Fruit fly (Drosophila melanogaster) whole organism, embryonic: ENCODE results near the gene CG32333.

Experiments used
- CG10462 ChIP-seq: fragments of 200-800 bp; sonication (Bioruptor generic); optimal IDR thresholded peaks from 2 replicates; lab custom pipeline; 2016; ENCODE audit warnings: missing biosample characterization, missing genetic modification characterization
- CG11456 ChIP-seq: fragments of 200-800 bp; sonication (Bioruptor generic); IDR thresholded peaks from 3 replicates; pipeline ENCODE4 v1.3.6; 2022; ENCODE audit warnings: missing biosample characterization, missing genetic modification characterization
- CG12071 ChIP-seq: fragments of 200-800 bp; sonication (Bioruptor generic); optimal IDR thresholded peaks from 3 replicates; lab custom pipeline; 2018; ENCODE audit warnings: missing biosample characterization, mild to moderate bottlenecking, missing genetic modification characterization
- CG15011 ChIP-seq: fragments of 200-800 bp; sonication (Bioruptor generic); optimal IDR thresholded peaks from 3 replicates; lab custom pipeline; 2018; ENCODE audit warnings: missing biosample characterization, mild to moderate bottlenecking, missing genetic modification characterization
- CG15601 ChIP-seq: fragments of 200-800 bp; sonication (Bioruptor generic); optimal IDR thresholded peaks from 3 replicates; lab custom pipeline; 2019; ENCODE audit warnings: missing biosample characterization, mild to moderate bottlenecking, missing genetic modification characterization, moderate library complexity
- CG16813 ChIP-seq: fragments of 200-800 bp; sonication (Bioruptor generic); IDR thresholded peaks from 3 replicates; pipeline ENCODE4 v1.3.6; 2022; ENCODE audit warnings: missing biosample characterization, missing genetic modification characterization; ENCODE audit not compliant: partially characterized antibody
- CG16863 ChIP-seq: fragments of 200-800 bp; sonication (Bioruptor generic); optimal IDR thresholded peaks from 3 replicates; lab custom pipeline; 2016; ENCODE audit warnings: missing biosample characterization, missing genetic modification characterization
- CG18011 ChIP-seq: fragments of 200-800 bp; sonication (Bioruptor generic); optimal IDR thresholded peaks from 2 replicates; lab custom pipeline; 2017; ENCODE audit warnings: missing biosample characterization, missing genetic modification characterization, mild to moderate bottlenecking, moderate library complexity, missing genotype
- CG18262 ChIP-seq: fragments of 200-800 bp; optimal IDR thresholded peaks from 3 replicates; lab custom pipeline; 2019; ENCODE audit warnings: missing biosample characterization, mild to moderate bottlenecking, missing genetic modification characterization, moderate library complexity
- CG31441 ChIP-seq: fragments of 200-800 bp; sonication (Bioruptor generic); IDR thresholded peaks from 2 replicates; pipeline ENCODE4 v1.3.6; 2022; ENCODE audit warnings: missing biosample characterization, missing genetic modification characterization
- CG4282 ChIP-seq: fragments of 200-800 bp; sonication (Bioruptor generic); optimal IDR thresholded peaks from 2 replicates; lab custom pipeline; 2016; ENCODE audit warnings: missing biosample characterization, missing genetic modification characterization
- CG4617 ChIP-seq: fragments of 200-800 bp; sonication (Bioruptor generic); optimal IDR thresholded peaks from 3 replicates; lab custom pipeline; 2016; ENCODE audit warnings: missing biosample characterization, missing genetic modification characterization, borderline replicate concordance
- CG6813 ChIP-seq: fragments of 200-800 bp; sonication (Bioruptor generic); optimal IDR thresholded peaks from 2 replicates; lab custom pipeline; 2017; ENCODE audit warnings: missing biosample characterization, missing genetic modification characterization, mild to moderate bottlenecking, moderate library complexity, missing genetic modification reagents
- CG7271 ChIP-seq: fragments of 200-800 bp; sonication (Bioruptor generic); optimal IDR thresholded peaks from 2 replicates; lab custom pipeline; 2018; ENCODE audit warnings: missing biosample characterization, mild to moderate bottlenecking, missing genetic modification characterization, moderate library complexity
- CG8290 ChIP-seq, 3 experiments: fragments of 200-800 bp; sonication (Bioruptor generic); optimal IDR thresholded peaks; 2 replicates each; lab custom pipeline; 2016 to 2019; ENCODE audit warnings: missing biosample characterization in 3 of 3, missing genetic modification characterization in 3 of 3, mild to moderate bottlenecking in 2 of 3, moderate library complexity in 1 of 3
- CG8388 ChIP-seq: fragments of 200-800 bp; sonication (Bioruptor generic); optimal IDR thresholded peaks from 2 replicates; lab custom pipeline; 2019; ENCODE audit warnings: missing biosample characterization, mild to moderate bottlenecking, missing genetic modification characterization, moderate library complexity
- CG9727 ChIP-seq: fragments of 200-800 bp; sonication (Bioruptor generic); optimal IDR thresholded peaks from 3 replicates; lab custom pipeline; 2017; ENCODE audit warnings: missing biosample characterization, mild to moderate bottlenecking, missing genetic modification characterization
- CTCF ChIP-seq: fragments of 200-800 bp; sonication (Bioruptor generic); optimal IDR thresholded peaks from 2 replicates; lab custom pipeline; 2017; ENCODE audit warnings: missing biosample characterization, mild to moderate bottlenecking, missing genetic modification characterization, moderate library complexity
- D19A ChIP-seq: fragments of 200-800 bp; optimal IDR thresholded peaks from 3 replicates; lab custom pipeline; 2019; ENCODE audit warnings: missing biosample characterization, mild to moderate bottlenecking, missing genetic modification characterization, moderate library complexity
- Dip2 ChIP-seq: fragments of 200-800 bp; sonication (Bioruptor generic); IDR thresholded peaks from 2 replicates; pipeline ENCODE4 v1.3.6; 2022; ENCODE audit warnings: missing biosample characterization, missing genetic modification characterization
- Eip74EF ChIP-seq, 2 experiments: fragments of 200-800 bp in 1 of 2; fragments of >200 bp in 1 of 2; sonication (Bioruptor generic) in 1 of 2; optimal IDR thresholded peaks; 2 replicates each; lab custom pipeline; 2017 to 2019; ENCODE audit warnings: missing biosample characterization in 2 of 2, missing genetic modification characterization in 2 of 2, mild to moderate bottlenecking in 1 of 2, moderate library complexity in 1 of 2
- Ets65A ChIP-seq: fragments of 200-800 bp; sonication (Bioruptor generic); peaks from one replicate; lab custom pipeline; 2016; ENCODE audit warnings: missing biosample characterization, missing genetic modification characterization
- Gug ChIP-seq: fragments of 200-800 bp; sonication (Bioruptor generic); IDR thresholded peaks from 4 replicates; pipeline ENCODE4 v1.3.6; 2022; ENCODE audit warnings: missing biosample characterization, missing genetic modification characterization
- Mad ChIP-seq: fragments of 200-800 bp; sonication (Bioruptor generic); optimal IDR thresholded peaks from 2 replicates; lab custom pipeline; 2016; ENCODE audit warnings: missing biosample characterization, missing genetic modification characterization
- Max ChIP-seq: fragments of 200-800 bp; sonication (Bioruptor generic); optimal IDR thresholded peaks from 2 replicates; lab custom pipeline; 2016; ENCODE audit warnings: missing biosample characterization, mild to moderate bottlenecking, missing genetic modification characterization
- Oaz ChIP-seq: fragments of 200-800 bp; sonication (Bioruptor generic); IDR thresholded peaks from 2 replicates; pipeline ENCODE4 v1.3.6; 2022; ENCODE audit warnings: missing biosample characterization, missing genetic modification characterization
- Sry-δ ChIP-seq: fragments of 200-800 bp; sonication (Bioruptor generic); optimal IDR thresholded peaks from 2 replicates; lab custom pipeline; 2016; ENCODE audit warnings: missing biosample characterization, missing genetic modification characterization
- Taf1 ChIP-seq: fragments of 200-800 bp; sonication (Bioruptor generic); IDR thresholded peaks from 2 replicates; pipeline ENCODE4 v1.3.6; 2022; ENCODE audit warnings: missing biosample characterization, missing genetic modification characterization
- al ChIP-seq: fragments of 200-800 bp; sonication (Bioruptor generic); IDR thresholded peaks from 2 replicates; pipeline ENCODE4 v1.3.6; 2022; ENCODE audit warnings: missing biosample characterization, missing genetic modification characterization
- ase ChIP-seq: fragments of 200-800 bp; sonication (Bioruptor generic); IDR thresholded peaks from 3 replicates; pipeline ENCODE4 v1.3.6; 2022; ENCODE audit warnings: missing biosample characterization, missing genetic modification characterization
- bcd ChIP-seq: fragments of 200-800 bp; sonication (Bioruptor generic); optimal IDR thresholded peaks from 2 replicates; lab custom pipeline; 2017; ENCODE audit warnings: missing biosample characterization, mild to moderate bottlenecking, missing genetic modification characterization
- cad ChIP-seq: fragments of >200 bp; optimal IDR thresholded peaks from 2 replicates; lab custom pipeline; 2017; ENCODE audit warnings: missing biosample characterization, missing genetic modification characterization
- cg ChIP-seq: fragments of 200-800 bp; sonication (Bioruptor generic); optimal IDR thresholded peaks from 3 replicates; lab custom pipeline; 2019; ENCODE audit warnings: missing biosample characterization, mild to moderate bottlenecking, missing genetic modification characterization, moderate library complexity
- en ChIP-seq: fragments of 200-800 bp; sonication (Bioruptor generic); optimal IDR thresholded peaks from 2 replicates; lab custom pipeline; 2016; ENCODE audit warnings: missing biosample characterization, missing genetic modification characterization
- gcm2 ChIP-seq: fragments of 200-800 bp; sonication (Bioruptor generic); optimal IDR thresholded peaks from 2 replicates; lab custom pipeline; 2016; ENCODE audit warnings: missing biosample characterization, missing genetic modification characterization
- h ChIP-seq: fragments of >200 bp; optimal IDR thresholded peaks from 2 replicates; lab custom pipeline; 2017
- hbn ChIP-seq: fragments of 200-800 bp; sonication (Bioruptor generic); IDR thresholded peaks from 2 replicates; pipeline ENCODE4 v1.3.6; 2022; ENCODE audit warnings: missing biosample characterization, missing genetic modification characterization; ENCODE audit not compliant: partially characterized antibody
- klu ChIP-seq: fragments of 200-800 bp; sonication (Bioruptor generic); IDR thresholded peaks from 2 replicates; pipeline ENCODE4 v1.3.6; 2022; ENCODE audit warnings: missing biosample characterization, missing genetic modification characterization
- lov ChIP-seq, 2 experiments: fragments of 200-800 bp in 1 of 2; fragments of >200 bp in 1 of 2; sonication (Bioruptor generic) in 1 of 2; IDR thresholded peaks in 1 of 2; optimal IDR thresholded peaks in 1 of 2; 2 replicates in 1 of 2; 3 replicates in 1 of 2; pipeline versions ENCODE4 v1.3.6 to Lab custom; 2017 to 2022; ENCODE audit warnings: missing biosample characterization in 1 of 2, missing genetic modification characterization in 1 of 2
- maf-S ChIP-seq: fragments of 200-800 bp; sonication (Bioruptor generic); optimal IDR thresholded peaks from 2 replicates; lab custom pipeline; 2016; ENCODE audit warnings: missing biosample characterization, missing genetic modification characterization
- mld ChIP-seq: fragments of 200-800 bp; sonication (Bioruptor generic); IDR thresholded peaks from 3 replicates; pipeline ENCODE4 v1.3.6; 2022; ENCODE audit warnings: missing biosample characterization, missing genetic modification characterization; ENCODE audit not compliant: partially characterized antibody
- pfk ChIP-seq: fragments of 200-800 bp; sonication (Bioruptor generic); optimal IDR thresholded peaks from 2 replicates; lab custom pipeline; 2018; ENCODE audit warnings: missing biosample characterization, mild to moderate bottlenecking, missing genetic modification characterization, moderate library complexity
- pzg ChIP-seq: fragments of 200-800 bp; sonication (Bioruptor generic); optimal IDR thresholded peaks from 3 replicates; lab custom pipeline; 2018; ENCODE audit warnings: missing biosample characterization, mild to moderate bottlenecking, missing genetic modification characterization, moderate library complexity
- sc ChIP-seq, 3 experiments: fragments of >200 bp in 2 of 3; fragments of 200-800 bp in 1 of 3; sonication (Bioruptor generic) in 1 of 3; optimal IDR thresholded peaks; 2 replicates in 2 of 3; 3 replicates in 1 of 3; lab custom pipeline; 2017; ENCODE audit warnings: mild to moderate bottlenecking in 1 of 3, missing biosample characterization in 1 of 3, missing genetic modification characterization in 1 of 3, missing genetic modification reagents in 1 of 3
- shn ChIP-seq: fragments of 200-800 bp; sonication (Bioruptor generic); optimal IDR thresholded peaks from 3 replicates; lab custom pipeline; 2016; ENCODE audit warnings: missing biosample characterization, missing genetic modification characterization
- tgo ChIP-seq: fragments of 200-800 bp; sonication (Bioruptor generic); IDR thresholded peaks from 3 replicates; pipeline ENCODE4 v1.3.6; 2022; ENCODE audit warnings: missing biosample characterization, missing genetic modification characterization
- tin ChIP-seq: fragments of 200-800 bp; sonication (Bioruptor generic); optimal IDR thresholded peaks from 3 replicates; lab custom pipeline; 2016; ENCODE audit warnings: missing biosample characterization, missing genetic modification characterization
- vfl ChIP-seq: fragments of 200-800 bp; sonication (Bioruptor generic); optimal IDR thresholded peaks from 2 replicates; lab custom pipeline; 2016; ENCODE audit warnings: missing biosample characterization, missing genetic modification characterization

Gene CG32333

DNA sequence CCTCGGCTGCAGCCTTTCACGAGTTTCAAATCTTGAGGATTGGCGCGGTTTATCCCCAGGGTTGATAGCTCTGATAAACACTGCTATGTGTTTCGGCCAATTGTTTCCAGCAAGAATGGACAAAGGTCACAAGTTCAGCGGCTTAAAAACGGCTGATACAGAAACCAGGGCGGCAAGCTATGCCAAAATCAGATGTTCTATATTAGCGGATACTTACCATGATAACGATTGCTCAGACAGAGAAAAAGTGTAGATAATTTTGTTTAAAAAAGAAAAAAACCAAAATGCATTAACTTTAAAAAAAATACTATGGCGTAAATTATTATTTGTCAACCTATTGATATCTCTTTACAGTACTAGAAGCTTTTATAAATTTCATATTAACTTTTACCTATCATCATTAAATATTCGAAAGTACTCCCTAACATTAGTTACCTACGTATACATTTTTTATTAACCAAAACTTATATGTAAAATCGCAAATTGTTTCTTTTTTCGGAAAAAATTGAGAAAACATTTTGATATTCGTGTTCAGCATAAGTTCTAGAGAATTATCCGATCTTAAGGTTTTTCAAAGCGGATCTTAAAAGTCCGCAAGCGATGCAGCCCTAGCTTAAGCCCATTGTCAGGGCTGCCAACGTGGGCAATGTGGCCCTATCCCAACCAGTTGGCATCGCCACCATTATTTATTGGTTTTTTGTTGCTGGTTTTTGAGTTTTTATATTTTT is 37.4 kb downstream of the CG32333 start, which contains the start of the genes sturkopf and Herc4 (continued):
- TF ChIP-seq CG8388 (peak; percentile 66), CG31441 (GFP tag; lab: Robert Waterston, UW) (no peak; the same call in 1 of the 2 replicates), vfl (GFP tag; lab: Kevin White, UChicago) (peak; percentile 85), CG4617 (peak; percentile 77), Gug (peak; percentile 62; the same call in 3 of the 4 replicates), CG15601 (tag; lab: Kevin White, UChicago) (no peak), h (lab: Kevin White, UChicago) (no peak), Ets65A (GFP tag; lab: Kevin White, UChicago) (peak; percentile 98), Taf1 (GFP tag; lab: Robert Waterston, UW) (peak; percentile 10; the same call in 1 of the 2 replicates), CG11456 (GFP tag; lab: Robert Waterston, UW) (peak; percentile 90), hbn (GFP tag; lab: Robert Waterston, UW) (no peak), tin (peak; percentile 61), bcd (GFP tag; lab: Kevin White, UChicago) (peak; percentile 86), Mad (GFP tag; lab: Kevin White, UChicago) (peak; percentile 65), mld (no peak), lov (optimal IDR thresholded peaks at IDR 0.05; lab: Kevin White, UChicago) (no peak), lov (GFP tag; IDR thresholded peaks at IDR 0.05; lab: Robert Waterston, UW) (no peak), shn (GFP tag; lab: Kevin White, UChicago) (peak; percentile 78), pfk (no peak), ase (GFP tag; lab: Robert Waterston, UW) (peak; percentile 60; the same call in 2 of the 3 replicates), cad (GFP tag; lab: Kevin White, UChicago) (no peak), CG18262 (tag; lab: Kevin White, UChicago) (peak; percentile 84), cg (GFP tag; lab: Kevin White, UChicago) (no peak), Eip74EF (GFP tag; optimal IDR thresholded peaks at IDR 0.05; lab: Kevin White, UChicago) (no peak), al (GFP tag; lab: Robert Waterston, UW) (peak; percentile 24), CG4282 (GFP tag; lab: Kevin White, UChicago) (no peak), D19A (tag; lab: Kevin White, UChicago) (no peak), CTCF (GFP tag; lab: Kevin White, UChicago) (no peak), CG15011 (GFP tag; lab: Kevin White, UChicago) (no peak), CG16863 (GFP tag; lab: Kevin White, UChicago) (peak; percentile 73), CG7271 (tag; lab: Kevin White, UChicago) (no peak), Oaz (GFP tag; lab: Robert Waterston, UW) (0 out of 2 replicates have a peak, but pooled peaks have one; percentile 16), Max (GFP tag; lab: Kevin White, UChicago) (peak; percentile 45), CG6813 (GFP tag; lab: Kevin White, UChicago) (no peak), CG9727 (peak; percentile 82), tgo (GFP tag; lab: Robert Waterston, UW) (peak; percentile 48; the same call in 2 of the 3 replicates), gcm2 (GFP tag; lab: Kevin White, UChicago) (peak; percentile 37), Dip2 (GFP tag; lab: Robert Waterston, UW) (no peak), CG12071 (GFP tag; lab: Kevin White, UChicago) (no peak), CG16813 (GFP tag; lab: Robert Waterston, UW) (no peak), en (GFP tag; lab: Kevin White, UChicago) (peak; percentile 83), sc (optimal IDR thresholded peaks at IDR 0.05; lab: Kevin White, UChicago) (no peak), sc (GFP tag; optimal IDR thresholded peaks at IDR 0.05; lab: Kevin White, UChicago) (peak; percentile 64), klu (peak; percentile 71), CG18011 (GFP tag; lab: Kevin White, UChicago) (peak; percentile 57), CG10462 (GFP tag; lab: Kevin White, UChicago) (peak; percentile 19), CG8290 (GFP tag; optimal IDR thresholded peaks at IDR 0.05; lab: Kevin White, UChicago) (peak; percentile 84), CG8290 (tag; optimal IDR thresholded peaks at IDR 0.05; lab: Kevin White, UChicago) (peak in 1 of 2 experiments; percentile 16), pzg (GFP tag; lab: Kevin White, UChicago) (peak; percentile 59), Sry-δ (peak; percentile 58), maf-S (peak; percentile 73)
